Fruit fly (Drosophila melanogaster) Kc167 (cell line): ENCODE data around the gene Tip60.

Experiments
- Myc ChIP-seq: fragments of >200 bp; optimal IDR thresholded peaks from 2 replicates; lab custom pipeline; 2017; ENCODE audit warnings: missing external identifiers
- Sin3A ChIP-seq: fragments of >200 bp; optimal IDR thresholded peaks from 2 replicates; lab custom pipeline; 2018; ENCODE audit warnings: missing external identifiers
- h ChIP-seq: fragments of >200 bp; optimal IDR thresholded peaks from 3 replicates; lab custom pipeline; 2018; ENCODE audit warnings: missing external identifiers
- insv ChIP-seq: fragments of >200 bp; optimal IDR thresholded peaks from 3 replicates; lab custom pipeline; 2018; ENCODE audit warnings: missing external identifiers
- psq ChIP-seq: fragments of >200 bp; optimal IDR thresholded peaks from 2 replicates; lab custom pipeline; 2017; ENCODE audit warnings: missing external identifiers
- ttk ChIP-seq: sonication (Bioruptor generic); optimal IDR thresholded peaks from 2 replicates; lab custom pipeline; 2017; ENCODE audit warnings: missing external identifiers

Gene Tip60

dm6 chrX:4116834-4117736, at the start of gene Tip60, which contains the start of gene tyf:
TSS of gene Tip60 (minus strand) at chrX:4117487.
TSS of gene tyf (plus strand) at chrX:4117020.
- no peak for TF ChIP-seq Sin3A (lab: Kevin White, UChicago)
- no peak for TF ChIP-seq h
- no peak for TF ChIP-seq psq
- no peak for TF ChIP-seq Myc (lab: Kevin White, UChicago)
- no peak for TF ChIP-seq insv (lab: Kevin White, UChicago)
- no peak for TF ChIP-seq ttk (lab: Kevin White, UChicago)

- TF ChIP-seq psq (no peak), insv (lab: Kevin White, UChicago) (no peak), Myc (lab: Kevin White, UChicago) (no peak)
These were observed 33.7 kb upstream of the Tip60 start for dm6 chrX:4150989-4151388.

dm6 chrX:4139043-4139442, 21.8 kb upstream of the Tip60 start:
- TF ChIP-seq h (no peak), Myc (lab: Kevin White, UChicago) (no peak), psq (no peak), ttk (lab: Kevin White, UChicago) (no peak), Sin3A (lab: Kevin White, UChicago) (no peak), insv (lab: Kevin White, UChicago) (no peak)

dm6 chrX:4131049-4131629, 13.9 kb upstream of the Tip60 start, which contains the start of gene GlcAT-I:
TSS of gene GlcAT-I (plus strand) at chrX:4131211.
- no peak for TF ChIP-seq h
- no peak for TF ChIP-seq Sin3A (lab: Kevin White, UChicago)
- TF ChIP-seq ttk (lab: Kevin White, UChicago) = no peak
- no peak for TF ChIP-seq Myc (lab: Kevin White, UChicago)
- no peak for TF ChIP-seq insv (lab: Kevin White, UChicago)
- TF ChIP-seq psq = no peak

dm6 chrX:4119582-4119981, 2.3 kb upstream of the Tip60 start:
- TF ChIP-seq h = no peak
- TF ChIP-seq Sin3A (lab: Kevin White, UChicago) = no peak
- TF ChIP-seq ttk (lab: Kevin White, UChicago) = no peak
- TF ChIP-seq insv (lab: Kevin White, UChicago) = no peak
- no peak for TF ChIP-seq Myc (lab: Kevin White, UChicago)
- no peak for TF ChIP-seq psq

dm6 chrX:4113698-4114216, 3.5 kb downstream of the Tip60 start, which contains the start of the genes dgt4 and Nsun2:
TSS of gene dgt4 (plus strand) at chrX:4113701.
TSS of gene Nsun2 (minus strand) at chrX:4113734.
- TF ChIP-seq Myc (lab: Kevin White, UChicago) = no peak
- TF ChIP-seq insv (lab: Kevin White, UChicago) = no peak
- no peak for TF ChIP-seq ttk (lab: Kevin White, UChicago)
- TF ChIP-seq Sin3A (lab: Kevin White, UChicago) = no peak
- TF ChIP-seq h = no peak
- TF ChIP-seq psq = no peak

- TF ChIP-seq h = no peak
- TF ChIP-seq psq = no peak
- no peak for TF ChIP-seq Myc (lab: Kevin White, UChicago)
- no peak for TF ChIP-seq insv (lab: Kevin White, UChicago)
- TF ChIP-seq Sin3A (lab: Kevin White, UChicago) = no peak
- no peak for TF ChIP-seq ttk (lab: Kevin White, UChicago)
These were observed 8.6 kb downstream of the Tip60 start for dm6 chrX:4108612-4109173.

- TF ChIP-seq h = no peak
- no peak for TF ChIP-seq Myc (lab: Kevin White, UChicago)
- TF ChIP-seq psq = no peak
- no peak for TF ChIP-seq insv (lab: Kevin White, UChicago)
- no peak for TF ChIP-seq ttk (lab: Kevin White, UChicago)
- no peak for TF ChIP-seq Sin3A (lab: Kevin White, UChicago)
These were observed 9.2 kb downstream of the Tip60 start for dm6 chrX:4108114-4108439.

- no peak for TF ChIP-seq Myc (lab: Kevin White, UChicago)
- TF ChIP-seq ttk (lab: Kevin White, UChicago) = no peak
- no peak for TF ChIP-seq psq
- no peak for TF ChIP-seq insv (lab: Kevin White, UChicago)
- no peak for TF ChIP-seq Sin3A (lab: Kevin White, UChicago)
- TF ChIP-seq h = no peak
These were observed 9.8 kb downstream of the Tip60 start for dm6 chrX:4107261-4108113.

dm6 chrX:4106756-4107155, 10.5 kb downstream of the Tip60 start:
- no peak for TF ChIP-seq psq
- no peak for TF ChIP-seq Sin3A (lab: Kevin White, UChicago)
- no peak for TF ChIP-seq insv (lab: Kevin White, UChicago)
- no peak for TF ChIP-seq Myc (lab: Kevin White, UChicago)
- no peak for TF ChIP-seq h
- no peak for TF ChIP-seq ttk (lab: Kevin White, UChicago)

dm6 chrX:4106240-4106639, 11.0 kb downstream of the Tip60 start:
- TF ChIP-seq Myc (lab: Kevin White, UChicago) (no peak), ttk (lab: Kevin White, UChicago) (no peak), h (no peak), psq (no peak), insv (lab: Kevin White, UChicago) (no peak), Sin3A (lab: Kevin White, UChicago) (no peak)
